Worm (Caenorhabditis elegans) whole organism, midembryonic: ENCODE measurements around the gene str-20.

Experiments used
- T22C8.4 ChIP-seq: fragments of 200-800 bp; sonication (Bioruptor generic); IDR thresholded peaks from 2 replicates; pipeline ENCODE4 v1.3.6; 2022; ENCODE audit warnings: missing genetic modification characterization, missing compliant biosample characterization
- flt-1 ChIP-seq: fragments of 200-800 bp; sonication (Bioruptor generic); IDR thresholded peaks from 2 replicates; pipeline ENCODE4 v1.3.6; 2022; ENCODE audit warnings: missing genetic modification characterization, missing compliant biosample characterization
- klf-2 ChIP-seq: fragments of 200-800 bp; sonication (Bioruptor generic); conservative IDR thresholded peaks from 2 replicates; pipeline ENCODE4 v1.3.6; 2022; ENCODE audit warnings: missing genetic modification reagents, missing genetic modification characterization, missing compliant biosample characterization
- med-1 ChIP-seq: sonication (generic microtip); optimal IDR thresholded peaks from 2 replicates; lab custom pipeline; 2017; ENCODE audit warnings: missing genetic modification characterization, mild to moderate bottlenecking, missing compliant biosample characterization, antibody characterized with exemption, missing genetic modification reagents; ENCODE audit not compliant: insufficient read depth
- ref-1 ChIP-seq: fragments of 200-800 bp; sonication (Bioruptor generic); conservative IDR thresholded peaks from 2 replicates; pipeline ENCODE4 v1.3.6; 2022; ENCODE audit warnings: missing genetic modification reagents, missing genetic modification characterization, missing compliant biosample characterization
- tab-1 ChIP-seq: fragments of 200-800 bp; sonication (Bioruptor generic); IDR thresholded peaks from 2 replicates; pipeline ENCODE4 v1.3.6; 2022; ENCODE audit warnings: missing genetic modification characterization, missing compliant biosample characterization
- ztf-23 ChIP-seq: fragments of 200-800 bp; sonication (Bioruptor generic); IDR thresholded peaks from 2 replicates; pipeline ENCODE4 v1.3.6; 2022; ENCODE audit warnings: missing genetic modification reagents, missing genetic modification characterization, missing compliant biosample characterization
- ztf-29 ChIP-seq: fragments of 200-800 bp; sonication (Bioruptor generic); IDR thresholded peaks from 2 replicates; pipeline ENCODE4 v1.3.6; 2022; ENCODE audit warnings: missing genetic modification reagents, missing genetic modification characterization, missing compliant biosample characterization

ce11 chrV:728822-729493 is 27.3 kb upstream of the str-20 start:
- no peak for TF ChIP-seq ztf-29
- TF ChIP-seq ztf-23 (GFP tag; lab: Robert Waterston, UW): no peak
- no peak for TF ChIP-seq tab-1
- no peak for TF ChIP-seq ref-1 (GFP tag; lab: Robert Waterston, UW)
- no peak for TF ChIP-seq T22C8.4 (GFP tag; lab: Robert Waterston, UW)
- TF ChIP-seq med-1: no peak
- TF ChIP-seq klf-2 (GFP tag; lab: Robert Waterston, UW): no peak
- TF ChIP-seq flt-1 (GFP tag; lab: Robert Waterston, UW): no peak
